Worm (Caenorhabditis elegans): Measurements from ENCODE around the gene taf-6.1.

- no peak for TF ChIP-seq him-1 (tag; optimal IDR thresholded peaks at IDR 0.05)
- TF ChIP-seq dao-5 (tag; optimal IDR thresholded peaks at IDR 0.05), result no peak
These were observed 1.3 kb upstream of the taf-6.1 start for ce11 chrII:1126472-1126871.
